Fruit fly (Drosophila melanogaster) whole organism, wandering third instar larva: Measurements from ENCODE around the gene CG5376.

Source experiments
- OdsH ChIP-seq: fragments of 200-800 bp; sonication (Bioruptor generic); optimal IDR thresholded peaks from 2 replicates; lab custom pipeline; 2016; ENCODE audit warnings: missing biosample characterization, mild to moderate bottlenecking, missing genetic modification characterization
- psq ChIP-seq: fragments of 200-800 bp; sonication (Bioruptor generic); optimal IDR thresholded peaks from 3 replicates; lab custom pipeline; 2017; ENCODE audit warnings: missing biosample characterization, mild to moderate bottlenecking, missing genetic modification characterization, moderate library complexity
- usp ChIP-seq: fragments of >200 bp; optimal IDR thresholded peaks from 2 replicates; lab custom pipeline; 2017; ENCODE audit warnings: missing biosample characterization, missing genetic modification characterization

DNA sequence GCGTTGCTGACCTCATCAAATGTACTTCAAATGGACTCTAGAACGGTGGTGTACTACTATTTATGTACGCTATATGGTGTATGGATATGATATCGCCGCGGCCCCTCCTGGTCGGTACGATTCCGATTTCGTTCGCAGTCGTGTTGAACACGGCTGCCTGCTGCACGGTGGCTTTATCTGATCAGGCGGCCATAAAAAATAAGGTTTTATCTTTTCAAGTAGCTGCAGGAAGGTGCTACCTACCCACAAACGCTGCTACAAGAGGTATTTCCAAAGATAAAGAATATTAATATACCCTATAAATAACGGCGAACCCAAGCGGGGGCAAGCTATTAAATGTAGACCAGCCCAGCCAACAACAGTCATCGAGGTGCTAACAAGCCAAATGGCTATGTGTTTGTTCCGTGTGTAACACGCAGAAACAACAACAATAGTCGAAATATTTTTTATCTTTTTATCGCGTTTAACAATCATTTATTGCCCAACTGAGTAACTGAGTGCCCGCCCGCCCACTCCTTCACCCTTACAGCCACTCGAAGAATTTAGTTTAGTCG is 38.8 kb downstream of the CG5376 start:
- TF ChIP-seq psq (no peak), usp (GFP tag; lab: Kevin White, UChicago) (no peak), OdsH (no peak)
